In the genomic region with DNA sequence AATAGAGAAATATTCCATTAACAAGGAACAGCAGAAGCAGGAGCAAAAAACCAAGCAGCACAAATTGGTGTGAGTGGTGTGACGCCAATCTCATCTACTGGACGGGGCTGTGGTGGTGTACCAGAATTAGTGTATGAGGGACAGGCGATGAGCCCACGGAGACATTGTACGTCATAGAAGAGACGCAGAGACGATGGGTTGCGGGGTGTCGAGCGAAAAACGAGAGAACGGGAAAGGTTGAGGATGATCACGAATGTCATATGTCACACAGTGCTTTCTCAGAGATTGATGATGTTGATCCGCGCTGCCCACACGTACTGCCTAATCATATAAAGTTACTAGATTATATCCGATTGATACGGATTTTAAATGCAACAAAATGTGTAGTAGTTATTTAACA, we compare ENCODE assay signal across 8 worm cellular contexts.
A peak's percentile ranks its signal among the peaks of the same experiment; 100 is the strongest.
TF ChIP-seq lines count a peak whose summit lies in the region.

No protein-coding gene starts in this region.

TF ChIP-seq in whole organism, L1 larva, 84 proteins besides CTCF, POLR2A, EP300 and RAD21 (continues in another document):
- TF ChIP-seq lin-35 (GFP tag; optimal IDR thresholded peaks at IDR 0.05; lab: Kevin White, UChicago): peak in 1 of 2 experiments; percentile 8
- no peak for TF ChIP-seq unc-98 (GFP tag; IDR thresholded peaks at IDR 0.05; lab: Robert Waterston, UW)
- TF ChIP-seq nhr-20 (tag; optimal IDR thresholded peaks at IDR 0.05; lab: Kevin White, UChicago): peak; percentile 30
- no peak for TF ChIP-seq lin-13 (GFP tag; optimal IDR thresholded peaks at IDR 0.05; lab: Kevin White, UChicago)
- no peak for TF ChIP-seq nhr-11 (tag; optimal IDR thresholded peaks at IDR 0.05; lab: Kevin White, UChicago)
- no peak for TF ChIP-seq jun-1 (tag; optimal IDR thresholded peaks at IDR 0.05; lab: Kevin White, UChicago)
- peak; percentile 58 for TF ChIP-seq nhr-71 (tag; optimal IDR thresholded peaks at IDR 0.05; lab: Kevin White, UChicago)
- peak; percentile 78 for TF ChIP-seq lin-14 (GFP tag; optimal IDR thresholded peaks at IDR 0.05; lab: Kevin White, UChicago)
- no peak for TF ChIP-seq ces-1 (GFP tag; optimal IDR thresholded peaks at IDR 0.05; lab: Kevin White, UChicago)
- no peak for TF ChIP-seq aha-1 (tag; optimal IDR thresholded peaks at IDR 0.05; lab: Kevin White, UChicago)
- TF ChIP-seq snu-23 (GFP tag; optimal IDR thresholded peaks at IDR 0.05; lab: Kevin White, UChicago): peak; percentile 50

TF ChIP-seq in whole organism, L2 larva, 48 proteins besides CTCF, POLR2A, EP300 and RAD21 (continues in another document):
- TF ChIP-seq unc-39 (tag; optimal IDR thresholded peaks at IDR 0.05; lab: Kevin White, UChicago) (no peak), elt-1 (tag; optimal IDR thresholded peaks at IDR 0.05; lab: Kevin White, UChicago) (no peak), ceh-16 (tag; optimal IDR thresholded peaks at IDR 0.05; lab: Kevin White, UChicago) (no peak), ZK546.5 (tag; optimal IDR thresholded peaks at IDR 0.05; lab: Kevin White, UChicago) (no peak), sma-9 (GFP tag; optimal IDR thresholded peaks at IDR 0.05; lab: Kevin White, UChicago) (peak; percentile 70), sma-9 (tag; optimal IDR thresholded peaks at IDR 0.05; lab: Kevin White, UChicago) (no peak), dmd-4 (tag; optimal IDR thresholded peaks at IDR 0.05; lab: Kevin White, UChicago) (no peak), nhr-12 (tag; optimal IDR thresholded peaks at IDR 0.05; lab: Kevin White, UChicago) (no peak), nhr-129 (tag; optimal IDR thresholded peaks at IDR 0.05; lab: Kevin White, UChicago) (peak; percentile 55), F13H6.1 (tag; optimal IDR thresholded peaks at IDR 0.05; lab: Kevin White, UChicago) (peak; percentile 42), mbf-1 (tag; optimal IDR thresholded peaks at IDR 0.05; lab: Kevin White, UChicago) (no peak)

TF ChIP-seq in whole organism, L3 larva, 47 proteins besides CTCF, POLR2A, EP300 and RAD21 (continues in another document):
- TF ChIP-seq ZK546.5 (tag; optimal IDR thresholded peaks at IDR 0.05; lab: Kevin White, UChicago) (no peak), skn-1 (tag; optimal IDR thresholded peaks at IDR 0.05; lab: Kevin White, UChicago) (no peak), lin-15B (tag; optimal IDR thresholded peaks at IDR 0.05; lab: Kevin White, UChicago) (no peak), elt-2 (tag; optimal IDR thresholded peaks at IDR 0.05; lab: Kevin White, UChicago) (no peak), mdl-1 (tag; optimal IDR thresholded peaks at IDR 0.05; lab: Kevin White, UChicago) (no peak), ztf-11 (tag; optimal IDR thresholded peaks at IDR 0.05; lab: Kevin White, UChicago) (no peak), ztf-4 (tag; optimal IDR thresholded peaks at IDR 0.05; lab: Kevin White, UChicago) (no peak), nhr-67 (tag; optimal IDR thresholded peaks at IDR 0.05; lab: Kevin White, UChicago) (no peak), lin-39 (tag; optimal IDR thresholded peaks at IDR 0.05; lab: Kevin White, UChicago) (peak; percentile 56), pha-4 (tag; optimal IDR thresholded peaks at IDR 0.05; lab: Kevin White, UChicago) (no peak), elt-3 (tag; optimal IDR thresholded peaks at IDR 0.05; lab: Kevin White, UChicago) (no peak), eor-1 (tag; optimal IDR thresholded peaks at IDR 0.05; lab: Kevin White, UChicago) (no peak)

TF ChIP-seq in whole organism, L4 larva, 104 proteins besides CTCF, POLR2A, EP300 and RAD21 (continues in another document):
- peak; percentile 62 for TF ChIP-seq hlh-30 (tag; optimal IDR thresholded peaks at IDR 0.05; lab: Kevin White, UChicago; ENCODE audit: insufficient read depth)
- no peak for TF ChIP-seq egl-27 (tag; optimal IDR thresholded peaks at IDR 0.05; lab: Kevin White, UChicago)
- TF ChIP-seq nhr-11 (tag; optimal IDR thresholded peaks at IDR 0.05; lab: Kevin White, UChicago): peak; percentile 3
- TF ChIP-seq ZK546.5 (tag; optimal IDR thresholded peaks at IDR 0.05; lab: Kevin White, UChicago): no peak
- no peak for TF ChIP-seq jun-1 (tag; optimal IDR thresholded peaks at IDR 0.05; lab: Kevin White, UChicago)
- TF ChIP-seq aly-2 (tag; optimal IDR thresholded peaks at IDR 0.05; lab: Kevin White, UChicago): no peak
- TF ChIP-seq pqm-1 (tag; optimal IDR thresholded peaks at IDR 0.05; lab: Kevin White, UChicago): no peak
- no peak for TF ChIP-seq ceh-20 (GFP tag; IDR thresholded peaks at IDR 0.05; lab: Robert Waterston, UW)
- no peak for TF ChIP-seq nhr-28 (tag; optimal IDR thresholded peaks at IDR 0.05; lab: Kevin White, UChicago)
- no peak for TF ChIP-seq F44E2.7 (GFP tag; IDR thresholded peaks at IDR 0.05; lab: Robert Waterston, UW)
- TF ChIP-seq unc-62 (GFP tag; optimal IDR thresholded peaks at IDR 0.05 in 1 of 2; lab: Kevin White, UChicago): peak in 1 of 2 experiments; percentile 27
- no peak for TF ChIP-seq unc-62 (tag; optimal IDR thresholded peaks at IDR 0.05; lab: Kevin White, UChicago)

TF ChIP-seq in whole organism, early embryonic, 17 proteins besides CTCF, POLR2A, EP300 and RAD21:
- TF ChIP-seq B0310.2 (tag; optimal IDR thresholded peaks at IDR 0.05; lab: Kevin White, UChicago) (no peak), aly-1 (tag; optimal IDR thresholded peaks at IDR 0.05; lab: Kevin White, UChicago) (no peak), sea-1 (GFP tag; conservative IDR thresholded peaks at IDR 0.05; lab: Robert Waterston, UW) (no peak), hmg-4 (GFP tag; optimal IDR thresholded peaks at IDR 0.05; lab: Kevin White, UChicago) (peak; percentile 78), flt-1 (GFP tag; IDR thresholded peaks at IDR 0.05; lab: Robert Waterston, UW) (no peak), scrt-1 (GFP tag; IDR thresholded peaks at IDR 0.05; lab: Robert Waterston, UW) (0 out of 2 replicates have a peak, but pooled peaks have one; percentile 53), F13C5.2 (tag; optimal IDR thresholded peaks at IDR 0.05; lab: Kevin White, UChicago) (peak; percentile 14)

TF ChIP-seq in whole organism, late embryonic, 69 proteins besides CTCF, POLR2A, EP300 and RAD21:
- TF ChIP-seq ceh-31 (tag; optimal IDR thresholded peaks at IDR 0.05; lab: Kevin White, UChicago) (peak; percentile 42), ceh-19 (GFP tag; optimal IDR thresholded peaks at IDR 0.05; lab: Kevin White, UChicago) (no peak), hlh-30 (tag; optimal IDR thresholded peaks at IDR 0.05; lab: Kevin White, UChicago; ENCODE audit: insufficient read depth) (peak; percentile 52), ref-2 (tag; optimal IDR thresholded peaks at IDR 0.05; lab: Kevin White, UChicago) (peak; percentile 28), unc-55 (GFP tag; optimal IDR thresholded peaks at IDR 0.05; lab: Kevin White, UChicago) (peak; percentile 96), ceh-2 (tag; optimal IDR thresholded peaks at IDR 0.05; lab: Kevin White, UChicago) (peak; percentile 5), dve-1 (tag; optimal IDR thresholded peaks at IDR 0.05; lab: Kevin White, UChicago) (no peak), tbx-2 (tag; optimal IDR thresholded peaks at IDR 0.05; lab: Kevin White, UChicago) (peak; percentile 41), nfya-1 (tag; optimal IDR thresholded peaks at IDR 0.05; lab: Kevin White, UChicago) (peak; percentile 17)
TF ChIP-seq in whole organism, late embryonic: peak in this region for 7.

TF ChIP-seq in whole organism, mixed stage, embryonic, 35 proteins besides CTCF, POLR2A, EP300 and RAD21 (continues in another document):
- TF ChIP-seq cnd-1 (tag; optimal IDR thresholded peaks at IDR 0.05; lab: Kevin White, UChicago): no peak
- no peak for TF ChIP-seq nhr-28 (tag; optimal IDR thresholded peaks at IDR 0.05; lab: Kevin White, UChicago)
- no peak for TF ChIP-seq lsy-2 (tag; optimal IDR thresholded peaks at IDR 0.05; lab: Kevin White, UChicago)
- no peak for TF ChIP-seq pha-4 (tag; optimal IDR thresholded peaks at IDR 0.05; lab: Kevin White, UChicago)
- TF ChIP-seq blmp-1 (tag; optimal IDR thresholded peaks at IDR 0.05; lab: Kevin White, UChicago): no peak
- TF ChIP-seq drap-1 (GFP tag; optimal IDR thresholded peaks at IDR 0.05; lab: Kevin White, UChicago): peak; percentile 32
- TF ChIP-seq lin-32 (GFP tag; optimal IDR thresholded peaks at IDR 0.05; lab: Kevin White, UChicago): no peak
- TF ChIP-seq ces-1 (GFP tag; optimal IDR thresholded peaks at IDR 0.05; lab: Kevin White, UChicago): peak; percentile 30
- TF ChIP-seq nhr-12 (tag; optimal IDR thresholded peaks at IDR 0.05; lab: Kevin White, UChicago): no peak
- TF ChIP-seq hlh-1 (tag; optimal IDR thresholded peaks at IDR 0.05; lab: Kevin White, UChicago): peak; percentile 89
- TF ChIP-seq ceh-43 (GFP tag; optimal IDR thresholded peaks at IDR 0.05; lab: Kevin White, UChicago): no peak
- peak; percentile 16 for TF ChIP-seq nhr-2 (tag; optimal IDR thresholded peaks at IDR 0.05; lab: Kevin White, UChicago)
- no peak for TF ChIP-seq ceh-39 (tag; optimal IDR thresholded peaks at IDR 0.05; lab: Kevin White, UChicago)
- TF ChIP-seq mls-2 (tag; optimal IDR thresholded peaks at IDR 0.05; lab: Kevin White, UChicago): peak; percentile 5
- no peak for TF ChIP-seq ztf-11 (tag; optimal IDR thresholded peaks at IDR 0.05; lab: Kevin White, UChicago)
- TF ChIP-seq unc-62 (GFP tag; optimal IDR thresholded peaks at IDR 0.05; lab: Kevin White, UChicago): peak; percentile 95
- TF ChIP-seq nhr-76 (tag; optimal IDR thresholded peaks at IDR 0.05; lab: Kevin White, UChicago): no peak

TF ChIP-seq in whole organism, young adult, 124 proteins besides CTCF, POLR2A, EP300 and RAD21:
- TF ChIP-seq aptf-2 (GFP tag; conservative IDR thresholded peaks at IDR 0.05; lab: Robert Waterston, UW) (no peak), cebp-1 (GFP tag; IDR thresholded peaks at IDR 0.05; lab: Robert Waterston, UW) (no peak), cebp-1 (tag; optimal IDR thresholded peaks at IDR 0.05; lab: Kevin White, UChicago) (peak; percentile 13)
